Fruit fly (Drosophila melanogaster): ENCODE measurements around the gene CG3842.

Gene CG3842

dm6 chrX:6316858-6317474 is 20.6 kb upstream of the CG3842 start (continued):
- TF ChIP-seq Sry-δ (GFP tag; optimal IDR thresholded peaks at IDR 0.05) (no peak), gcm (GFP tag; optimal IDR thresholded peaks at IDR 0.05) (no peak), CG1832 (GFP tag; optimal IDR thresholded peaks at IDR 0.05) (peak; percentile 18), CG10654 (GFP tag; optimal IDR thresholded peaks at IDR 0.05) (peak; percentile 13), zfh2 (GFP tag; optimal IDR thresholded peaks at IDR 0.05) (peak; percentile 26), CG6791 (GFP tag; IDR thresholded peaks at IDR 0.05; ENCODE audit: partially characterized antibody) (no peak), Blimp-1 (GFP tag; optimal IDR thresholded peaks at IDR 0.05) (peak; percentile 54), Chrac-16 (GFP tag; optimal IDR thresholded peaks at IDR 0.05) (peak; percentile 18), MTF-1 (GFP tag; optimal IDR thresholded peaks at IDR 0.05; ENCODE audit: borderline replicate concordance) (no peak), CG17829 (tag; optimal IDR thresholded peaks at IDR 0.05) (no peak), Fer3 (tag; optimal IDR thresholded peaks at IDR 0.05) (peak; percentile 70), mld (GFP tag; IDR thresholded peaks at IDR 0.05; ENCODE audit: partially characterized antibody) (no peak), CG14860 (GFP tag; IDR thresholded peaks at IDR 0.05; ENCODE audit: partially characterized antibody) (no peak), stc (GFP tag; IDR thresholded peaks at IDR 0.05) (peak; percentile 68), CG1024 (GFP tag; IDR thresholded peaks at IDR 0.05) (no peak), CG12071 (GFP tag; optimal IDR thresholded peaks at IDR 0.05) (peak; percentile 44), CG14965 (GFP tag; optimal IDR thresholded peaks at IDR 0.05; ENCODE audit: borderline replicate concordance) (no peak), Pdp1 (GFP tag; optimal IDR thresholded peaks at IDR 0.05) (peak in 1 of 2 experiments; percentile 25), Bdp1 (GFP tag; optimal IDR thresholded peaks at IDR 0.05) (no peak), Six4 (GFP tag; optimal IDR thresholded peaks at IDR 0.05) (peak; percentile 28), fd3F (GFP tag; optimal IDR thresholded peaks at IDR 0.05) (peak; percentile 60), crc (GFP tag; optimal IDR thresholded peaks at IDR 0.05) (no peak), PHDP (tag; optimal IDR thresholded peaks at IDR 0.05) (peak; percentile 67), Hand (GFP tag; optimal IDR thresholded peaks at IDR 0.05) (peak; percentile 79), HHEX (GFP tag; optimal IDR thresholded peaks at IDR 0.05) (peak; percentile 73), yki (optimal IDR thresholded peaks at IDR 0.05) (no peak), CG17328 (GFP tag; IDR thresholded peaks at IDR 0.05) (peak; percentile 68), CG7745 (tag; optimal IDR thresholded peaks at IDR 0.05) (no peak), CG8924 (tag; optimal IDR thresholded peaks at IDR 0.05) (peak; percentile 46), emc (GFP tag; optimal IDR thresholded peaks at IDR 0.05) (no peak), chif (GFP tag; optimal IDR thresholded peaks at IDR 0.05) (peak in 1 of 2 experiments; percentile 33), Atf-2 (GFP tag; optimal IDR thresholded peaks at IDR 0.05) (no peak), az2 (GFP tag; optimal IDR thresholded peaks at IDR 0.05) (peak; percentile 40), CG9932 (GFP tag; IDR thresholded peaks at IDR 0.05) (peak; percentile 69), grau (tag; optimal IDR thresholded peaks at IDR 0.05) (peak; percentile 66), CG8281 (tag; optimal IDR thresholded peaks at IDR 0.05) (no peak), CG10462 (GFP tag; optimal IDR thresholded peaks at IDR 0.05) (no peak), CG1233 (GFP tag; optimal IDR thresholded peaks at IDR 0.05) (peak; percentile 61), scrt (GFP tag; optimal IDR thresholded peaks at IDR 0.05) (peak; percentile 48), CG15601 (tag; optimal IDR thresholded peaks at IDR 0.05) (no peak), Dfd (GFP tag; optimal IDR thresholded peaks at IDR 0.05) (no peak), CG11085 (GFP tag; IDR thresholded peaks at IDR 0.05) (peak; percentile 50; the same call in 1 of the 2 replicates), CG6765 (GFP tag; optimal IDR thresholded peaks at IDR 0.05) (peak; percentile 66), HLH54F (GFP tag; optimal IDR thresholded peaks at IDR 0.05) (peak; percentile 40), CG3407 (GFP tag; optimal IDR thresholded peaks at IDR 0.05) (no peak), ttk (GFP tag; IDR thresholded peaks at IDR 0.05) (peak; percentile 62; the same call in 1 of the 2 replicates), slp2 (GFP tag; optimal IDR thresholded peaks at IDR 0.05) (no peak), Meics (GFP tag; optimal IDR thresholded peaks at IDR 0.05) (peak; percentile 80), Dbx (GFP tag; IDR thresholded peaks at IDR 0.05) (peak; percentile 73), CG14441 (GFP tag; IDR thresholded peaks at IDR 0.05) (peak; percentile 67)

Measured in whole organism, embryonic.